Fruit fly (Drosophila melanogaster) whole organism, embryonic: ENCODE data around the gene CG7879.
A peak's percentile ranks its signal among the peaks of the same experiment; 100 is the strongest.

ENCODE experiments used
- CG10267 ChIP-seq: fragments of 200-800 bp; sonication (Bioruptor generic); optimal IDR thresholded peaks from 2 replicates; lab custom pipeline; 2018; ENCODE audit warnings: missing biosample characterization, mild to moderate bottlenecking, missing genetic modification characterization, moderate library complexity
- CG10366 ChIP-seq: fragments of 200-800 bp; sonication (Bioruptor generic); IDR thresholded peaks from 2 replicates; pipeline ENCODE4 v1.3.6; 2022; ENCODE audit warnings: missing biosample characterization, missing genetic modification characterization
- CG11093 ChIP-seq: fragments of 200-800 bp; sonication (Bioruptor generic); IDR thresholded peaks from 3 replicates; pipeline ENCODE4 v1.3.6; 2022; ENCODE audit warnings: missing biosample characterization, missing genetic modification characterization
- CG11247 ChIP-seq: fragments of 200-800 bp; sonication (Bioruptor generic); IDR thresholded peaks from 2 replicates; pipeline ENCODE4 v1.3.6; 2022; ENCODE audit warnings: missing biosample characterization, missing genetic modification characterization
- CG11504 ChIP-seq: fragments of 200-800 bp; sonication (Bioruptor generic); optimal IDR thresholded peaks from 3 replicates; lab custom pipeline; 2019; ENCODE audit warnings: missing biosample characterization, mild to moderate bottlenecking, missing genetic modification characterization, moderate library complexity
- CG12744 ChIP-seq: fragments of 200-800 bp; sonication (Bioruptor generic); optimal IDR thresholded peaks from 2 replicates; lab custom pipeline; 2016; ENCODE audit warnings: missing biosample characterization, missing genetic modification characterization
- CG13775 ChIP-seq: fragments of 200-800 bp; sonication (Bioruptor generic); optimal IDR thresholded peaks from 3 replicates; lab custom pipeline; 2017; ENCODE audit warnings: missing biosample characterization, mild to moderate bottlenecking, missing genetic modification characterization
- CG15011 ChIP-seq: fragments of 200-800 bp; sonication (Bioruptor generic); optimal IDR thresholded peaks from 3 replicates; lab custom pipeline; 2018; ENCODE audit warnings: missing biosample characterization, mild to moderate bottlenecking, missing genetic modification characterization
- CG15269 ChIP-seq: fragments of 200-800 bp; sonication (Bioruptor generic); optimal IDR thresholded peaks from 2 replicates; lab custom pipeline; 2018; ENCODE audit warnings: missing biosample characterization, mild to moderate bottlenecking, missing genetic modification characterization, moderate library complexity
- CG1529 ChIP-seq: fragments of 200-800 bp; sonication (Bioruptor generic); optimal IDR thresholded peaks from 3 replicates; lab custom pipeline; 2018; ENCODE audit warnings: missing biosample characterization, missing genetic modification characterization
- CG16815 ChIP-seq: fragments of 200-800 bp; sonication (Bioruptor generic); optimal IDR thresholded peaks from 3 replicates; lab custom pipeline; 2017; ENCODE audit warnings: missing biosample characterization, mild to moderate bottlenecking, missing genetic modification characterization
- CG17385 ChIP-seq: fragments of 200-800 bp; sonication (Bioruptor generic); optimal IDR thresholded peaks from 3 replicates; lab custom pipeline; 2018; ENCODE audit warnings: missing biosample characterization, mild to moderate bottlenecking, missing genetic modification characterization
- CG17568 ChIP-seq: fragments of 200-800 bp; sonication (Bioruptor generic); optimal IDR thresholded peaks from 2 replicates; lab custom pipeline; 2018; ENCODE audit warnings: missing biosample characterization, mild to moderate bottlenecking, missing genetic modification characterization, moderate library complexity
- CG2120 ChIP-seq: fragments of 200-800 bp; sonication (Bioruptor generic); optimal IDR thresholded peaks from 3 replicates; lab custom pipeline; 2016; ENCODE audit warnings: missing biosample characterization, missing genetic modification characterization
- CG31224 ChIP-seq: fragments of 200-800 bp; sonication (Bioruptor generic); IDR thresholded peaks from 2 replicates; pipeline ENCODE4 v1.3.6; 2022; ENCODE audit warnings: missing biosample characterization, missing genetic modification characterization
- CG4707 ChIP-seq: fragments of 200-800 bp; sonication (Bioruptor generic); optimal IDR thresholded peaks from 2 replicates; lab custom pipeline; 2018; ENCODE audit warnings: missing biosample characterization, mild to moderate bottlenecking, missing genetic modification characterization, moderate library complexity
- CG4854 ChIP-seq: fragments of 200-800 bp; sonication (Bioruptor generic); optimal IDR thresholded peaks from 2 replicates; lab custom pipeline; 2016; ENCODE audit warnings: missing biosample characterization, missing genetic modification characterization, inconsistent platforms
- CG6854 ChIP-seq: fragments of 200-800 bp; sonication (Bioruptor generic); optimal IDR thresholded peaks from 3 replicates; lab custom pipeline; 2017; ENCODE audit warnings: missing biosample characterization, mild to moderate bottlenecking, missing genetic modification characterization
- CG7556 ChIP-seq: fragments of 200-800 bp; sonication (Bioruptor generic); optimal IDR thresholded peaks from 2 replicates; lab custom pipeline; 2017; ENCODE audit warnings: missing biosample characterization, mild to moderate bottlenecking, missing genetic modification characterization
- CG8089 ChIP-seq: fragments of 200-800 bp; sonication (Bioruptor generic); optimal IDR thresholded peaks from 3 replicates; lab custom pipeline; 2016; ENCODE audit warnings: missing biosample characterization, missing genetic modification characterization
- CG8478 ChIP-seq: fragments of >200 bp; optimal IDR thresholded peaks from 2 replicates; lab custom pipeline; 2018
- CG9437 ChIP-seq: fragments of 200-800 bp; sonication (Bioruptor generic); optimal IDR thresholded peaks from 2 replicates; lab custom pipeline; 2018; ENCODE audit warnings: missing biosample characterization, mild to moderate bottlenecking, missing genetic modification characterization
- D ChIP-seq, 2 experiments: fragments of 200-800 bp in 1 of 2; fragments of >200 bp in 1 of 2; sonication (Bioruptor generic) in 1 of 2; optimal IDR thresholded peaks; 2 replicates in 1 of 2; 3 replicates in 1 of 2; lab custom pipeline; 2017; ENCODE audit warnings: mild to moderate bottlenecking in 1 of 2, missing biosample characterization in 1 of 2, missing genetic modification characterization in 1 of 2, missing genetic modification reagents in 1 of 2
- Dfd ChIP-seq, 2 experiments: fragments of >200 bp; optimal IDR thresholded peaks; 2 replicates each; lab custom pipeline; 2017; ENCODE audit warnings: missing biosample characterization in 2 of 2, missing genetic modification characterization in 2 of 2
- Doc2 ChIP-seq: fragments of 200-800 bp; sonication (Bioruptor generic); IDR thresholded peaks from 2 replicates; pipeline ENCODE4 v1.3.6; 2022; ENCODE audit warnings: missing biosample characterization, missing genetic modification characterization
- HmgZ ChIP-seq: fragments of 200-800 bp; sonication (Bioruptor generic); optimal IDR thresholded peaks from 2 replicates; lab custom pipeline; 2018; ENCODE audit warnings: missing biosample characterization, mild to moderate bottlenecking, missing genetic modification characterization
- Hsf ChIP-seq: fragments of 200-800 bp; sonication (Bioruptor generic); optimal IDR thresholded peaks from 3 replicates; lab custom pipeline; 2016; ENCODE audit warnings: missing biosample characterization, missing genetic modification characterization
- Mes4 ChIP-seq: fragments of 200-800 bp; sonication (Bioruptor generic); optimal IDR thresholded peaks from 2 replicates; lab custom pipeline; 2016; ENCODE audit warnings: missing biosample characterization, missing genetic modification characterization
- Mrtf ChIP-seq: fragments of 200-800 bp; sonication (Bioruptor generic); IDR thresholded peaks from 3 replicates; pipeline ENCODE4 v1.3.6; 2022; ENCODE audit warnings: missing biosample characterization, missing genetic modification characterization
- Neu2 ChIP-seq: fragments of 200-800 bp; sonication (Bioruptor generic); optimal IDR thresholded peaks from 3 replicates; lab custom pipeline; 2016; ENCODE audit warnings: missing biosample characterization, missing genetic modification characterization, borderline replicate concordance
- Nf-YA ChIP-seq: fragments of 200-800 bp; sonication (Bioruptor generic); IDR thresholded peaks from 2 replicates; pipeline ENCODE4 v1.3.6; 2022; ENCODE audit warnings: missing biosample characterization, missing genetic modification characterization
- Nf-YB ChIP-seq: fragments of 200-800 bp; sonication (Bioruptor generic); optimal IDR thresholded peaks from 3 replicates; lab custom pipeline; 2019; ENCODE audit warnings: missing biosample characterization, mild to moderate bottlenecking, missing genetic modification characterization, moderate library complexity
- Optix ChIP-seq: fragments of 200-800 bp; sonication (Bioruptor generic); IDR thresholded peaks from 3 replicates; pipeline ENCODE4 v1.3.6; 2022; ENCODE audit warnings: missing biosample characterization, missing genetic modification characterization
- Six4 ChIP-seq: fragments of 200-800 bp; sonication (Bioruptor generic); optimal IDR thresholded peaks from 2 replicates; lab custom pipeline; 2016; ENCODE audit warnings: missing biosample characterization, missing genetic modification characterization
- Sox102F ChIP-seq: fragments of 200-800 bp; sonication (Bioruptor generic); optimal IDR thresholded peaks from 2 replicates; lab custom pipeline; 2018; ENCODE audit warnings: missing biosample characterization, mild to moderate bottlenecking, missing genetic modification characterization, moderate library complexity
- Ssrp ChIP-seq: fragments of 200-800 bp; sonication (Bioruptor generic); optimal IDR thresholded peaks from 2 replicates; lab custom pipeline; 2018; ENCODE audit warnings: missing biosample characterization, mild to moderate bottlenecking, missing genetic modification characterization, moderate library complexity
- Taf1 ChIP-seq: fragments of 200-800 bp; sonication (Bioruptor generic); IDR thresholded peaks from 2 replicates; pipeline ENCODE4 v1.3.6; 2022; ENCODE audit warnings: missing biosample characterization, missing genetic modification characterization
- Xbp1 ChIP-seq: fragments of 200-800 bp; sonication (Bioruptor generic); optimal IDR thresholded peaks from 3 replicates; lab custom pipeline; 2016; ENCODE audit warnings: missing biosample characterization, mild to moderate bottlenecking, missing genetic modification characterization
- ap ChIP-seq: fragments of 200-800 bp; sonication (Bioruptor generic); IDR thresholded peaks from 2 replicates; pipeline ENCODE4 v1.3.6; 2022; ENCODE audit warnings: missing biosample characterization, missing genetic modification characterization
- bigmax ChIP-seq: fragments of 200-800 bp; sonication (Bioruptor generic); optimal IDR thresholded peaks from 2 replicates; lab custom pipeline; 2018; ENCODE audit warnings: missing biosample characterization, mild to moderate bottlenecking, missing genetic modification characterization
- emc ChIP-seq: fragments of 200-800 bp; sonication (Bioruptor generic); optimal IDR thresholded peaks from 2 replicates; lab custom pipeline; 2016; ENCODE audit warnings: missing biosample characterization, missing genetic modification characterization
- gem ChIP-seq: fragments of 200-800 bp; sonication (Bioruptor generic); optimal IDR thresholded peaks from 2 replicates; lab custom pipeline; 2019; ENCODE audit warnings: missing biosample characterization, mild to moderate bottlenecking, missing genetic modification characterization, moderate library complexity
- grn ChIP-seq: fragments of 200-800 bp; sonication (Bioruptor generic); optimal IDR thresholded peaks from 3 replicates; lab custom pipeline; 2017; ENCODE audit warnings: missing biosample characterization, missing genetic modification characterization
- gt ChIP-seq: fragments of 200-800 bp; sonication (Bioruptor generic); IDR thresholded peaks from 2 replicates; pipeline ENCODE4 v1.3.6; 2022; ENCODE audit warnings: missing biosample characterization, missing genetic modification characterization
- hb ChIP-seq: fragments of 200-800 bp; sonication (Bioruptor generic); IDR thresholded peaks from 3 replicates; pipeline ENCODE4 v1.3.6; 2022; ENCODE audit warnings: missing biosample characterization, missing genetic modification characterization; ENCODE audit not compliant: partially characterized antibody
- hbn ChIP-seq: fragments of 200-800 bp; sonication (Bioruptor generic); IDR thresholded peaks from 2 replicates; pipeline ENCODE4 v1.3.6; 2022; ENCODE audit warnings: missing biosample characterization, missing genetic modification characterization; ENCODE audit not compliant: partially characterized antibody
- p53 ChIP-seq: fragments of 200-800 bp; sonication (Bioruptor generic); optimal IDR thresholded peaks from 2 replicates; lab custom pipeline; 2016; ENCODE audit warnings: missing biosample characterization, missing genetic modification characterization
- pzg ChIP-seq: fragments of 200-800 bp; sonication (Bioruptor generic); optimal IDR thresholded peaks from 3 replicates; lab custom pipeline; 2018; ENCODE audit warnings: missing biosample characterization, mild to moderate bottlenecking, missing genetic modification characterization, moderate library complexity
- slp2 ChIP-seq: fragments of 200-800 bp; sonication (Bioruptor generic); optimal IDR thresholded peaks from 2 replicates; lab custom pipeline; 2016; ENCODE audit warnings: missing biosample characterization, missing genetic modification characterization
- zen2 ChIP-seq: fragments of 200-800 bp; sonication (Bioruptor generic); IDR thresholded peaks from 3 replicates; pipeline ENCODE4 v1.3.6; 2022; ENCODE audit warnings: missing biosample characterization, missing genetic modification characterization; ENCODE audit not compliant: partially characterized antibody

CG7879 gene

DNA sequence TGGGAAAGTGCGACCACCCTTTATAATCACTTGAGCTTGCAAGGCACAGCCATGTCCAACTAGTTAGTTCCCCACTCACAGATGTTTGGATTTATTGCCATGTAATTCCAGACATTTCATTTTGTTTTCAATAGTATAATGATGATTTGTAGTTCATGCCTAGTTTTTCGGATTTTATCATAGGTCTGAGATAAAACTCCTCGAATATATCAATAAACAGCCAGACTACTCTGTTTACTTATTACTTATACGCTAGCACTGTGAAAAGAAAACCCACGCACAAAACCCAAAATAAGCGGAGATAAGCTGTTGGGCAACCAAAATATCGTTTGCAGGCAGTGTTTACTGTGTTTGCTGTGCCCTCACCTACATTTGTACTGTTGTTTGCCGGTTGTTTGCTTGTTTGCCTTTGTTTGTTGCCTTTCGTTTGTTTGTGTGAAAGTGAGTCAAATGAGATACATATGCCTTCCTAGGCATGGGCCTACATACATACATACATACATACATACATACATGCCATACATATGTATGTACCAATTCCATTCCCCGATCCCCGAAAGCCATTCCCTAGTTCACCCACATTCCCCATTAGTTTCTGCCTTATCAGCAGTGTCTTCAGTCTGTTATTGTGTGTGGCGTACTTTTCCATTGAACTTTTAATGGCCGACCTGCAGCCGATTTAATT is 10.9 kb upstream of the CG7879 start (continued):
- TF ChIP-seq D (optimal IDR thresholded peaks at IDR 0.05; lab: Kevin White, UChicago), result no peak
- TF ChIP-seq D (GFP tag; optimal IDR thresholded peaks at IDR 0.05; lab: Kevin White, UChicago), result peak; percentile 84
- no peak for TF ChIP-seq gt (GFP tag; lab: Robert Waterston, UW)
- TF ChIP-seq Nf-YB (GFP tag; lab: Kevin White, UChicago), result peak; percentile 41
- TF ChIP-seq CG11093 (GFP tag; lab: Robert Waterston, UW), result no peak; the same call in 2 of the 3 replicates
- peak; percentile 51 for TF ChIP-seq slp2
- TF ChIP-seq CG17568 (GFP tag; lab: Kevin White, UChicago), result peak; percentile 73
- TF ChIP-seq Doc2 (GFP tag; lab: Robert Waterston, UW), result no peak
- TF ChIP-seq Mes4 (GFP tag; lab: Kevin White, UChicago), result peak; percentile 76
- TF ChIP-seq bigmax, result peak; percentile 1
- no peak for TF ChIP-seq zen2 (GFP tag; lab: Robert Waterston, UW)
- peak; percentile 74 for TF ChIP-seq CG11504 (tag; lab: Kevin White, UChicago)
- peak; percentile 73; the same call in 1 of the 3 replicates for TF ChIP-seq Optix (GFP tag; lab: Robert Waterston, UW)
- peak; percentile 6 for TF ChIP-seq CG9437 (GFP tag; lab: Kevin White, UChicago)
- peak; percentile 24 for TF ChIP-seq CG12744
- peak; percentile 43 for TF ChIP-seq Hsf (GFP tag; lab: Kevin White, UChicago)
- peak; percentile 44 for TF ChIP-seq CG10267 (tag; lab: Kevin White, UChicago)
- TF ChIP-seq CG8089, result peak; percentile 72
- peak; percentile 16; the same call in 1 of the 2 replicates for TF ChIP-seq Taf1 (GFP tag; lab: Robert Waterston, UW)
- TF ChIP-seq CG1529, result peak; percentile 81
- no peak for TF ChIP-seq pzg (GFP tag; lab: Kevin White, UChicago)
- TF ChIP-seq p53 (GFP tag; lab: Kevin White, UChicago), result peak; percentile 19
- TF ChIP-seq Mrtf (GFP tag; lab: Robert Waterston, UW), result no peak
- TF ChIP-seq HmgZ (tag; lab: Kevin White, UChicago), result peak; percentile 62
- TF ChIP-seq Six4 (GFP tag; lab: Kevin White, UChicago), result peak; percentile 67
- peak; percentile 19 for TF ChIP-seq CG10366 (GFP tag; lab: Robert Waterston, UW)
- no peak for TF ChIP-seq hbn (GFP tag; lab: Robert Waterston, UW)
- TF ChIP-seq CG31224 (GFP tag; lab: Robert Waterston, UW), result no peak
- TF ChIP-seq Dfd (GFP tag; optimal IDR thresholded peaks at IDR 0.05; lab: Kevin White, UChicago), result no peak
- TF ChIP-seq CG16815 (GFP tag; lab: Kevin White, UChicago), result peak; percentile 26
- peak; percentile 61 for TF ChIP-seq CG4707 (GFP tag; lab: Kevin White, UChicago)
- TF ChIP-seq hb (GFP tag; lab: Robert Waterston, UW), result no peak
- TF ChIP-seq Neu2, result no peak
- peak; percentile 49 for TF ChIP-seq CG13775 (GFP tag; lab: Kevin White, UChicago)
- TF ChIP-seq gem, result peak; percentile 79
- no peak for TF ChIP-seq emc (GFP tag; lab: Kevin White, UChicago)
- TF ChIP-seq Ssrp (tag; lab: Kevin White, UChicago), result peak; percentile 47
- peak; percentile 55 for TF ChIP-seq CG15269 (tag; lab: Kevin White, UChicago)
- no peak for TF ChIP-seq CG11247
- TF ChIP-seq, all 482 proteins: peak for 332

- TF ChIP-seq CG17385 (GFP tag; lab: Kevin White, UChicago), result peak; percentile 20
- peak; percentile 28 for TF ChIP-seq CG17568 (GFP tag; lab: Kevin White, UChicago)
- TF ChIP-seq Nf-YA (GFP tag; lab: Robert Waterston, UW), result peak; percentile 36; the same call in 1 of the 2 replicates
- peak; percentile 28 for TF ChIP-seq CG6854 (GFP tag; lab: Kevin White, UChicago)
- peak; percentile 15 for TF ChIP-seq CG4854 (GFP tag; lab: Kevin White, UChicago)
- TF ChIP-seq grn (GFP tag; lab: Kevin White, UChicago), result peak; percentile 23
- peak; percentile 66 for TF ChIP-seq CG8478
- TF ChIP-seq CG7556 (GFP tag; lab: Kevin White, UChicago), result peak; percentile 19
- TF ChIP-seq CG15011 (GFP tag; lab: Kevin White, UChicago), result peak; percentile 43
- TF ChIP-seq ap (GFP tag; lab: Robert Waterston, UW), result 0 out of 2 replicates have a peak, but pooled peaks have one; percentile 24
- TF ChIP-seq Sox102F (GFP tag; lab: Kevin White, UChicago), result peak; percentile 46
- TF ChIP-seq Xbp1 (GFP tag; lab: Kevin White, UChicago), result peak; percentile 1
- peak; percentile 53 for TF ChIP-seq CG2120 (GFP tag; lab: Kevin White, UChicago)
These were observed 10.1 kb upstream of the CG7879 start for dm6 chr3L:1578391-1578948.
